Fruit fly (Drosophila melanogaster) whole organism, larva: ENCODE results near the gene CG34125.
A peak's percentile ranks its signal among the peaks of the same experiment; 100 is the strongest.

ENCODE experiments used
- noc ChIP-seq: fragments of 200-800 bp; sonication (Bioruptor generic); optimal IDR thresholded peaks from 3 replicates; lab custom pipeline; 2019; ENCODE audit warnings: missing biosample characterization, mild to moderate bottlenecking, missing genetic modification characterization, moderate library complexity

Gene CG34125

DNA sequence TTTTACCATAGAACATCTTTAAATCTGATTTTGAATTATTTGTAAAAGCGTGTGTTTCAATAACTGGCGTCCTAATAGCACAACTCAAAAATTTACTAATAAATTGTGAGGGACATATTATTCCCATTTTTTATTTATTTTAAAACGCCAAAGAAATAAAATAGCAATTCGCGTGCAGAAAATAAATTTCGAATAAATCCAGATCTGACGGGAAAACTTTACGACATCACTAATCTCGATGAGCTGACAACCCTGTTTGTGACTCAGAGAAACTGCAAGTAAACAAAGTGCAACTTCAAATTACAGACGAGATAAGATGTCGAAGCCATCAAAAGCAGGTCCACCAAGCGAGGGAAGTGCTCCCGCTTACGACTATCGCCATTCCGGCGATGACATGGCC lies at the start of gene CG34125:
CG34125 (plus strand) TSS at position 254 of the 400 bp plus-strand sequence.
- TF ChIP-seq noc: no peak

DNA sequence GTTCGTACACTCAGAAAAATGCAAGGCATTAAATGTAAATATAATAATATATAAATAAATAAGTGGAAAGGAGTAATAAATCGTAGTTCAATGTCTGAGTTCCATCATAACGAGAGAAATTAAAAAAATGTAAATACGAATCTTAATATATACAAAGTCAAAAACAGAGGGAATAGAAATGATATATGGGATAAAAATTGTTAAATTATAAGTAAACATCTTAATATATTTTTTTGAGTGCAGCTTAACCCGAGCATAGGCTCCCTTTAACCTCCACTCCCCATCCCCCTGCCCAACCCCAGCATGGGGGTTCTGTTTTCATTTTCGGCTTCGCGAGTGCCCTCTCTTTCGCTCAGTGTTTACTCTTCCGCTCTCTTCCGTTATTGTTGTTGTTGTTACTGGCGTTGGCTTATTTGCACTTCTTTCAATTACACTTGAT lies 49.7 kb upstream of the CG34125 start:
- TF ChIP-seq noc: no peak

DNA sequence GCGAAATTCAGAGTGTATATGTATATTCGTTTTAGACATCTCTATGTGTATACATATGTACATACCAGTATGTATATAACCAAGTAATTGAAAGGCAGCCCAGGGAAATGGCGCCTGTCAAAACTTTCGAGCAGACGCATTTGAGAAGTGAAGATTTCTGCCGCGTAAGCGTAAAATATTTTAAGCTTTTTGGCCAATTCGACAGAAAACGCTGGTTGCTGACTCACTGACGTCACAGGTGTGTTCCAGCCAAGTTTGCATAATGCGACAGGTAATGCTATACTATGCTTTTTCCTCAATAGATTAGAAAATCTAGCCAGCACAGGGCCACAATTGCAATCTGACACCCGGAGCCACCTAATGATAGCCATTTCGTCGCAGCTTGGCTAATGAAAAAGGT lies 48.7 kb upstream of the CG34125 start:
- TF ChIP-seq noc: no peak

DNA sequence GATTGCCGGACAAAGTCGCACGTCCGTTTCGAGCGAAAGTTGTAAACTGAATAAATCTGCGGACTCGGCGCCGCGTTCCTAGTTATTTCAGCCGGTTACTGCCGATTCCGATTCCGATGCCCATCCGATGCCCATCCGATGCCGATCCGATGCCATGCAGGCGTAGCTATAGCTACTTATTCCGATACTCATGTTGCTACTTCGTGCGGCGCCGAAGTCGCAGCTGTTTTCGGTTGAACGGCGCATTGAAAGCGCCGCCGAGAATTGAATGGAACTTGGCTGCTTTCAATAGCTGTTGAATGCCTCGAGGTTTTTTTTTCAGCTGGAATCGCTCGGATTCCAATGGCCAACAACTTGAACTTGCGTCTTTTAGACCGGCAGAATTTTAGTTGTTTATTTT lies 37.1 kb upstream of the CG34125 start:
- TF ChIP-seq noc: no peak

DNA sequence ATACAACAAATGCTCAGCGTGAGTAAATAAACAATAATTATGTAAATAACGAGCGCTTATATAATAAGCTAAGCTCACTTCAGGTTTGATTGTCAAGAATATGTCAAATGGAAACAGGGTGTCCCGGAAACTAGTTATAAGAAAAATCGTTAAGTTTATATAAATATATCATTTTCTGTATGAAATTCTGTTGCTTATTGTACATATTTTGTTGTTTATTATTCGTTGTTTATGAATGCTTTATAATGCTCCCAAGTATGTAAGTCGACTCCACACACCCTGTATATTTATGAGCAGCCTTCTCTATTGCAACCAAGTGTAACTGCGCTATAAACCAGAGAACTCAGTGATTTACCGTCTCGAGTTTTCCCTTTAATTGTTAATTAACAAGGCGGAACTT lies 34.9 kb upstream of the CG34125 start:
- TF ChIP-seq noc: no peak

DNA sequence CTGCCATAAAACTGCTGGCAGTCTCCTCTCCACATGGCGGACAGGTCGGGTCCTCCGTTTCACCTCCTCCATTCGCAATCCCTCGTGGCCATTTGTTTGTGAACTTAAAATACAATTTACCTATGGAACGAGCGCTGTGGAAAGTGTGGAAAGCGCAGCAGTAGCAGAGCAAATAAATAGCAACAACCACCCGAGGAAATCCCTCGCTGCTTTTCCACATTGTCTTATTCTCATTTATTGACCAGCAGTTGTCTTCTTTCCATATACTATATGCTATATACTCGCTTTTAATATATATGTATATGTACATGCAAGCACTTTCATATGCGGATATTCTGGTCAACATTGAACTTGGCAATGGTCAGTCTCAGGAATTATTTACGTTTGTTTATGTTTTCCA lies 33.2 kb upstream of the CG34125 start, which contains the start of gene hoe1:
hoe1 (minus strand) TSS at position 101 of the 400 bp plus-strand sequence.
- no peak for TF ChIP-seq noc

DNA sequence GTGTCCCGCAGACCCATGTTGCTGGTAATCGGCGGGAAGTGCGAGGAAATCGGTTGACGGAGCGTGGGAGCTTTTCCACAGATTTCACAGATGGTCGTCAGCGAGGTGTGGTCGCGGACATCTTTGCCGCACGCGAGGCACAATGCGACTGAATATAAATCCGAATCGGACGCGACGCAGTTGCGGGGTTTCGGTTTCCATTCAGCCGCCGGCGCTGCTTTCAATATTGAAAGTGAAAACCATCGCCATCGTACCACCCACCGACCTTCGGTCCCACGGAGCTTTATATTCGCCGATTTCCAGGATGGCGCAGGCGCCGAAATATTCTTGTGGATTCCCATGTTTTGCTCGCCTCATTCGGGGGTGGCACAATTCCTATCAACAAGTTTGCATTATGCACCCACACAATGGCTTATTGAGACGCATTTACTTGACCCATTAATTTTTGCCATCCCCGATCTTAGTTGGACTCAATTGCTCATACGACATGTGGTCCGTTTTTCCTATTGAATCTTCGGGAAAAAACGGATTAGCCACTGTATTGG lies 29.1 kb upstream of the CG34125 start, which contains the start of gene hoe2:
hoe2 (minus strand) TSS at position 126 of the 545 bp plus-strand sequence.
- TF ChIP-seq noc: no peak

DNA sequence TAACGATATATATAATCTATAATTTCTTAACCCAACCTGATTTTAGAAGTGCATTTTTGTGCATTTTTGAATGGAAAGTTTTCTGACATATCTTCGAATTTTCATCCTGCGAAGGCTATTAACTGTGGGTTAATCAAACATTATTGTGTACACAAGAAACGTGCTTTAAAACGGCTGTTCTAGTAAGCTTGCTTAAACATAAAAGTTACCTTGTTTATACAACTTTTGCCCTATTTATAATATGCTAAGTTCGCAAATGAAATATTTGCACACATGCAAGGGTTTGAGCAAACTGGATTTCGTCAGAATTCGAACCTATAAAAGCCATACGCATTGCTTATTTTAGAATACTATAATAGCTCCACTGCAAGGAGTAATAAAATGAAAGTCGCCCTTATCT lies 28.4 kb upstream of the CG34125 start, which contains the start of gene Sgs1:
Sgs1 (plus strand) TSS at position 350 of the 400 bp plus-strand sequence.
- TF ChIP-seq noc: no peak

DNA sequence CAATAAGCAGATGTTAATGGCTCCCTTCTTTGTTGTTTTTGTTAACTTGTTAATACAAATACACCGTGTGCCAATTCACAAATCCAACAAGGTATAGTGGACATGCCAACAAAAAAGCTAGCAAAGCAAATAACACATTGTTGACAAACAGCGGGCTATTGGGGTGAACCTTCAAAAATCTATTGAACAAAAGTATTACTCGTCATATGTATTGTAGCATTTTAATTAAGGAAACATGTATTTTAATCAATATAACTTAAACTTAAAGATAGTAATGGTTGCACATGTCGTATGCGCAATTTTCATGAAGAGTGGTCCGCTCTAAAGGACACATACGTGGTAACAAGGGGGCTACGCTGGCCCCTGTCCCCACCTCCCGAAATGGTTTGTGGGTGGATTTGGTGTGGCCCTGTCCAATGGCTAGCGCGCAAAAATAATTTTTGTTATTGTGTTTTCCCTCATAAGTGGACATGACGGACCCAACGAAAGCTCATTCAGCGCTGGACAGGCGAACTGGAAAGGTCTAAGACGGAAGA lies 23.1 kb upstream of the CG34125 start, which contains the start of gene synr:
synr (plus strand) TSS at position 486 of the 536 bp plus-strand sequence.
- no peak for TF ChIP-seq noc

DNA sequence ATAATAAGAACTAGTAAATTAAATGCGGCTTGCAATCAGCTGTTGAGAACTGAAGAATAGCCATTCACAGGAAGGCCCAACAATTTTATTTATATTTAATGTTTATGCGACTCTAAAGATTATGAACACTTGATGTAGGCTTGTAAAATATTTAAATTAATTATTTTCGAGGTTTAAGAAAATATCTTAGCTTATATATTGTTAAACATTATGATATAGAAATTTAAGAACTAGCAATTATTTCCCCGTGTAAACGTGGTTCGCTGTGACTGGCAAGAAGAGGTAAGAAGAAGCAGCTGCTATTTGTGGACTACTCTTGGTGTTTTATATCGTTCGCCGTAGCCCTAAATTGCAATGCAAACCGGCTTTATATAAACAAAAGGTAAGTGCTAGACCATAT lies 20.2 kb upstream of the CG34125 start, which contains the start of the genes mRpL24 and betaggt-I:
mRpL24 (minus strand) TSS at position 62 of the 400 bp plus-strand sequence.
betaggt-I (plus strand) TSS at position 280 of the 400 bp plus-strand sequence.
- TF ChIP-seq noc: peak; percentile 97

DNA sequence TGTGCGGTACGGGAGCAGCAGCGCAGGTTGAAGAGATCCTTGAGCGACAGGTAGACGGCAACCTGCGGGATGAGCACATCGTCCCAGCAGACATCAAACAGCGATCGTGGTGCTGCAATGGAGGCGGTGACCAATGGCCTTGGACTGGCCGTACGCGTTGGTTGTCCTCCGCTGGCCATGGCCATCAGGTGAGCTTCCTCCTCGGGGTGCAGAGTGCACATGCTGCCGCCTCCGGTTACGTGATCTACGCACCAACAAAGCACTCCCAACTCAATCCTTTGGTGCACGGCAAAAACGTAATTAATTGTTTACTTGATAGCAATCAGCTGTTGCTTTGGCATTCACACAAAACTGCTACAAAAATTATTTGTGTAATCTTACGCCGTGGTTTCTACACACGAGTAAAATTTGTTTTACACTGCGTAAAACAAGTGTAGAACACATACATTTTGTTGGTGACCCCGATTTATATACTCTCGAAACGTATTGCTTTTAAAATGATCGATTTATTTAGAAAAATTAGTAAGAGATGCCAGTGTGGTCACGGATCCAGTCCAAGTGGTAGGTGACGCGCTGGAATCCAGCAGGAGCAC lies 15.9 kb upstream of the CG34125 start, which contains the start of gene jet:
jet (minus strand) TSS at position 332 of the 593 bp plus-strand sequence.
- no peak for TF ChIP-seq noc

DNA sequence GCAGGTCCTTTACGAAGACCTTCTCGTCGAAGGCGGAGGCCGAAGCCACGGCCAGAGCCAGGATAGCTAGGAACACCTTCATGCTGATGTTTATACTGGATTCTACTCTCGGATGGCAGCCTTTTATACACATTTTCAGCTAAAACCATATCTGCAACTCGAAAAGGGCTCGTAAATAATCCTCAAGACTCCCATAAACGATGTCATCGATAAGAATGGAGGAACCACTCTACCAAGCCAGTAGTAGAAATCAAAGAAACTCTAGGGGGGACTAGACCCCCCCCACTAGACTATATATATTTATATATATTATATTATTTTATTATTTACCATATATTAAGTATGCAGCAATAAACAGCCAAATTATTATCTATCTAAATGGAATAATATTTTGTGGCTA lies 14.8 kb upstream of the CG34125 start, which contains the start of gene Jon25Biii:
Jon25Biii (minus strand) TSS at position 101 of the 400 bp plus-strand sequence.
- peak; percentile 28 for TF ChIP-seq noc

DNA sequence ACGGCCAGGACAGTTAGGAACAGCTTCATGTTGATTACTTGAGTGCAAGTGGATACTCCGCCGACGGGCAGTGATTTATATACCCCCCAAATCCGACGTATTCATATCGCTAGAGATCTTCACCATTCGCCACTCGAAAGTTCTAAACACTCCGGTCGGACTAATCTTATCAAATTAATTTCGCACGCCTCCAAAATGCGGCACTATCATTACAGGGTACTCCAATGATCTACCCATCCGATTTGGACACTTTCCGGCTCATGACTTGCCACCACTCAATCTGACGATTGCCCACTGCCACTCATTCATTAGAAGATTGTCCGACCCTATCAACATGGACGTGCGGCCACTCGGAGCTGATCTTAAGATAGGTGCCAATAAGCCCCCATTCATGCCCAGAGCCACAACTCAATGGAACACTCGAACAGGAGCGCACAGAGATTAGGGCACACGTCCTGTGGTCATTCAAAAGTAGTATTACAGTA lies 12.3 kb upstream of the CG34125 start, which contains the start of gene Jon25Bii:
Jon25Bii (minus strand) TSS at position 51 of the 485 bp plus-strand sequence.
- TF ChIP-seq noc: no peak

DNA sequence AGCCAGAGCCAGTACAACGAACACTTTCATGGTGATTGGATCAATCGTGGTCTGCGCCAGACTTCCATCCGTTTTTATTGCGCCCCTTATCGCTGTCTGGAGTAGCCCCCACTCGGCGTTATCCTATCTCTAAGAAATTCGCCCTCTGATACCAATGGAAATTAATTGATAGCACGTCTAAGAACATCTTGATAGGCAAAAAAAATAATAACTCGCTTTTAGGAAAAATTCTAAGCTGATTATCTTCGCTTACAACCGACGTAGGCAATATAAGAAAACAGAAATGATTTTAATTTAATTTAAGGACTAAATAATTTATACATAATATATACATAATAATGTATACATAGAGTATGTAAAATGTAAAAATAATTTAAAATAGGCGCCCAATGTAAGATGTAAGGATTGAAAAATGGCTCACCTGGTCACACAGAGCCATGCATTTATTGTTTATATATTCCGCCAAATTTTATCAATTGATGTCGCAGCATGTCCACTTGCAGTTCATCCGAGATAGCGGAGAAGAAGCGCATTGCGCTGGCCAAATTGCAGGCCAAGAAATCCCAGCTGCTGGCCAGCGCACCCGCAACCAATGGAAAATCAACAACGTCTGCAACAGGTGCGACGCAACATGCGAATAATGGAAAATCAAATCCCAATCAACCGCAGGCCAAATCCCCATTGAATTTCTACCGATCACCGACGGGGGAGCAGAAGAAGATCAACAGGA lies 10.2 kb upstream of the CG34125 start, which contains the start of the genes Jon25Bi and Marcal1:
Jon25Bi (minus strand) TSS at position 51 of the 730 bp plus-strand sequence.
Marcal1 (plus strand) TSS at position 416 of the 730 bp plus-strand sequence.
- TF ChIP-seq noc: no peak

DNA sequence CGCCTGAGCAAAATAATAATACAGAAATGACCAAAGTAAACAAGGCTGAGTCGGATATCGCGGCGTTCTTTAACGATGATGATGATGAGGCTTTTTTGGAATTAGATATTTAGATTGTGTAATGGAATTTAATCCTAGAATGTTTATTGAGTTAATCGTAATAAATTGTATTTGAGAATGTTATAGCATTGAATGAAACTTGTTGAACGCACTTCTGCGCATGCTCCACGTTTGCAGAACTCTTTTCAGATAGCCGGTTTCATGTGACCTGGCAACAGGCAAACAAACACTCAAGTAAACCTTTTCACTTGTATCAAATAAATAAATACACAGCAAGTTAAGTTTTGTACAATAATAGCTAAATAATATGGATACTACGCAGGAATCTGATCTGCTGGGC lies 7.4 kb upstream of the CG34125 start, which contains the start of gene CG34124:
CG34124 (plus strand) TSS at position 301 of the 400 bp plus-strand sequence.
- no peak for TF ChIP-seq noc

DNA sequence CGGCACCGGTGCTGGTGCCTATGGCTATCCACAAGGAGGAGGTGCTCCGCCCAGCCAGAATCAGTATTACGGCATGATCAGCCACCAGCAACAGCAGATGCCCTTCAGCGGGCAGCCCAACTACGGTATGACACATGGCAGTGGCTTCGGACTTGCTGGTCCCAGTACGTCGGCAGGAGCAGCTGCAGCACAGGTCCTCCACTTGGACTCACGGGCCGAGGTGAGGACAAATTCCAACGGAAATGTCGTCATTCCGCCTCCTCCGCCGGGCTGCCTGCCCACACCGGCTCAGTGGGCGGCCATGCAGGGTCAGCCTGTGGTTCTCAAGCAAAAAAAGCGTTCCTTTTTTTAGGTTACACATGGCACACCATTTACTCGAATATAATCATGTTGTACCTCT lies 450 bp downstream of the CG34125 start:
- TF ChIP-seq noc: no peak
